Worm (Caenorhabditis elegans) whole organism, L2 larva: ENCODE measurements around the gene srw-39.

ENCODE experiments used
- ama-1 ChIP-seq: fragments of 150-350 bp; optimal IDR thresholded peaks from 2 replicates; lab custom pipeline; 2018; ENCODE audit warnings: inconsistent platforms
- lin-11 ChIP-seq: fragments of 150-350 bp; sonication (generic microtip); optimal IDR thresholded peaks from 2 replicates; lab custom pipeline; 2014; ENCODE audit warnings: missing biosample characterization, missing genetic modification characterization, inconsistent platforms, mixed read lengths
- nhr-10 ChIP-seq: sonication (generic microtip); optimal IDR thresholded peaks from 2 replicates; lab custom pipeline; 2017; ENCODE audit warnings: missing biosample characterization, missing genetic modification characterization
- nhr-11 ChIP-seq: fragments of 150-350 bp; optimal IDR thresholded peaks from 2 replicates; lab custom pipeline; 2014; ENCODE audit warnings: missing biosample characterization, missing genetic modification characterization
- nhr-6 ChIP-seq: fragments of 150-350 bp; optimal IDR thresholded peaks from 2 replicates; lab custom pipeline; 2014; ENCODE audit warnings: missing biosample characterization, missing genetic modification characterization
- nhr-77 ChIP-seq: fragments of 150-350 bp; optimal IDR thresholded peaks from 2 replicates; lab custom pipeline; 2014; ENCODE audit warnings: missing biosample characterization, missing genetic modification characterization
- sem-4 ChIP-seq: fragments of 150-350 bp; optimal IDR thresholded peaks from 2 replicates; lab custom pipeline; 2014; ENCODE audit warnings: missing biosample characterization, missing genetic modification reagents, missing genetic modification characterization

DNA sequence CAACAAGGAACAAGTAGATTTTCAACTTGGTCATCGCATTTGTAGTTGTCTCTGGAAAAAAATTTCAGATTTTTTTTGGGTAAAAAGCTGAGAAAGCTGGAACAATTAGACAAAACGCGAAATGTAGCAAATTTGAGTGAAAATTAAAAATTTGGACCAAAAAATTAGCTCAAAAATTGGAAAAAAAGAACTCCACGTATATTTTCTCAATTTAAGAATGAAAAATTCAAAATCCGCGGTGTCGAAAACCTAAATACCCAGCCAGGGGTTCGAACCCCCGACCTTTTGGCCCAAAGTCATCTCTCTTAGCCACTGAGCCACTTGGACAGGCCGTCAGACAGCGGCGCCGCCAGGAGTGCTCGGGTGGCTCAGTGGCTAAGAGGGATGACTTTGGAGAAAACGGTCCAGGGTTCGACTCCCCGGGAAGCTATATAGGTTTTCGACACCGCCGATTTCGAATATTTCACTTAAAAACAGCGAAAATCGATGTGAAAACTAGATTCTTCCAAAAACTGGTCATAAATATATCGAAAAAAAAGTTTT is 51.1 kb downstream of the srw-39 start, which contains the start of gene ncx-1:
- TF ChIP-seq nhr-6 = no peak
- TF ChIP-seq nhr-77 (tag; lab: Kevin White, UChicago) = no peak
- TF ChIP-seq nhr-10 = no peak
- TF ChIP-seq lin-11 (tag; lab: Kevin White, UChicago) = no peak
- no peak for TF ChIP-seq nhr-11 (tag; lab: Kevin White, UChicago)
- no peak for TF ChIP-seq ama-1 (lab: Kevin White, UChicago)
- TF ChIP-seq sem-4 (tag; lab: Kevin White, UChicago) = no peak
